Worm (Caenorhabditis elegans): ENCODE data around the gene srg-21.

- TF ChIP-seq sea-1 (GFP tag; conservative IDR thresholded peaks at IDR 0.05) = no peak
- no peak for TF ChIP-seq hnd-1 (tag; optimal IDR thresholded peaks at IDR 0.05)
- TF ChIP-seq tbx-11 (GFP tag; IDR thresholded peaks at IDR 0.05) = no peak
Observed at ce11 chrII:3055531-3055930, 35.6 kb downstream of the srg-21 start.
